Fruit fly (Drosophila melanogaster) whole organism, embryonic: ENCODE measurements around the gene Agpat1.
A peak's percentile ranks its signal among the peaks of the same experiment; 100 is the strongest.

ENCODE experiments used
- CG12219 ChIP-seq: fragments of 200-800 bp; sonication (Bioruptor generic); optimal IDR thresholded peaks from 3 replicates; lab custom pipeline; 2018; ENCODE audit warnings: missing biosample characterization, mild to moderate bottlenecking, missing genetic modification characterization
- CG13424 ChIP-seq: fragments of 200-800 bp; sonication (Bioruptor generic); optimal IDR thresholded peaks from 2 replicates; lab custom pipeline; 2019; ENCODE audit warnings: missing biosample characterization, mild to moderate bottlenecking, missing genetic modification characterization, moderate library complexity
- CG15073 ChIP-seq: fragments of 200-800 bp; sonication (Bioruptor generic); optimal IDR thresholded peaks from 2 replicates; lab custom pipeline; 2016; ENCODE audit warnings: missing biosample characterization, missing genetic modification characterization
- CG1603 ChIP-seq: fragments of 200-800 bp; sonication (Bioruptor generic); optimal IDR thresholded peaks from 2 replicates; lab custom pipeline; 2019; ENCODE audit warnings: missing biosample characterization, mild to moderate bottlenecking, missing genetic modification characterization, moderate library complexity
- CG17568 ChIP-seq: fragments of 200-800 bp; sonication (Bioruptor generic); optimal IDR thresholded peaks from 2 replicates; lab custom pipeline; 2018; ENCODE audit warnings: missing biosample characterization, mild to moderate bottlenecking, missing genetic modification characterization, moderate library complexity
- CG18599 ChIP-seq: fragments of 200-800 bp; sonication (Bioruptor generic); optimal IDR thresholded peaks from 3 replicates; lab custom pipeline; 2017; ENCODE audit warnings: missing biosample characterization, missing genetic modification characterization, mild to moderate bottlenecking, moderate library complexity, missing genetic modification reagents
- CG2678 ChIP-seq: fragments of 200-800 bp; sonication (Bioruptor generic); optimal IDR thresholded peaks from 3 replicates; lab custom pipeline; 2019; ENCODE audit warnings: missing biosample characterization, mild to moderate bottlenecking, missing genetic modification characterization, moderate library complexity
- CG3065 ChIP-seq: fragments of 200-800 bp; sonication (Bioruptor generic); optimal IDR thresholded peaks from 2 replicates; lab custom pipeline; 2016; ENCODE audit warnings: missing biosample characterization, missing genetic modification characterization
- CG32532 ChIP-seq: fragments of 200-800 bp; sonication (Bioruptor generic); IDR thresholded peaks from 2 replicates; pipeline ENCODE4 v1.3.6; 2022; ENCODE audit warnings: missing biosample characterization, missing genetic modification characterization
- CG3281 ChIP-seq: fragments of 200-800 bp; sonication (Bioruptor generic); optimal IDR thresholded peaks from 3 replicates; lab custom pipeline; 2017; ENCODE audit warnings: missing biosample characterization, mild to moderate bottlenecking, missing genetic modification characterization
- CG4404 ChIP-seq: fragments of 200-800 bp; sonication (Bioruptor generic); IDR thresholded peaks from 2 replicates; pipeline ENCODE4 v1.3.6; 2022; ENCODE audit warnings: missing biosample characterization, missing genetic modification characterization
- CG4617 ChIP-seq: fragments of 200-800 bp; sonication (Bioruptor generic); optimal IDR thresholded peaks from 3 replicates; lab custom pipeline; 2016; ENCODE audit warnings: missing biosample characterization, missing genetic modification characterization, borderline replicate concordance
- CG5953 ChIP-seq: fragments of 200-800 bp; sonication (Bioruptor generic); IDR thresholded peaks from 2 replicates; pipeline ENCODE4 v1.3.6; 2022; ENCODE audit warnings: missing biosample characterization, missing genetic modification characterization
- CG7271 ChIP-seq: fragments of 200-800 bp; sonication (Bioruptor generic); optimal IDR thresholded peaks from 2 replicates; lab custom pipeline; 2018; ENCODE audit warnings: missing biosample characterization, mild to moderate bottlenecking, missing genetic modification characterization, moderate library complexity
- Deaf1 ChIP-seq: fragments of 200-800 bp; optimal IDR thresholded peaks from 3 replicates; lab custom pipeline; 2019; ENCODE audit warnings: missing biosample characterization, mild to moderate bottlenecking, missing genetic modification characterization, moderate library complexity
- Dek ChIP-seq: fragments of 200-800 bp; sonication (Bioruptor generic); optimal IDR thresholded peaks from 3 replicates; lab custom pipeline; 2019; ENCODE audit warnings: missing biosample characterization, mild to moderate bottlenecking, missing genetic modification characterization, moderate library complexity
- Doc3 ChIP-seq: fragments of 200-800 bp; sonication (Bioruptor generic); IDR thresholded peaks from 3 replicates; pipeline ENCODE4 v1.3.6; 2022; ENCODE audit warnings: missing biosample characterization, missing genetic modification characterization; ENCODE audit not compliant: partially characterized antibody
- E2f1 ChIP-seq: fragments of 200-800 bp; sonication (Bioruptor generic); IDR thresholded peaks from 2 replicates; pipeline ENCODE4 v1.3.6; 2022; ENCODE audit warnings: missing biosample characterization, missing genetic modification characterization
- E2f2 ChIP-seq: fragments of 200-800 bp; sonication (Bioruptor generic); IDR thresholded peaks from 2 replicates; pipeline ENCODE4 v1.3.6; 2022; ENCODE audit warnings: missing biosample characterization, missing genetic modification characterization
- Fer1 ChIP-seq: fragments of 200-800 bp; sonication (Bioruptor generic); optimal IDR thresholded peaks from 2 replicates; lab custom pipeline; 2017; ENCODE audit warnings: missing biosample characterization, mild to moderate bottlenecking, missing genetic modification characterization
- Gug ChIP-seq: fragments of 200-800 bp; sonication (Bioruptor generic); IDR thresholded peaks from 4 replicates; pipeline ENCODE4 v1.3.6; 2022; ENCODE audit warnings: missing biosample characterization, missing genetic modification characterization
- H2.0 ChIP-seq: fragments of 200-800 bp; sonication (Bioruptor generic); IDR thresholded peaks from 2 replicates; pipeline ENCODE4 v1.3.6; 2022; ENCODE audit warnings: missing biosample characterization, missing genetic modification characterization
- HLH4C ChIP-seq: fragments of 200-800 bp; sonication (Bioruptor generic); IDR thresholded peaks from 3 replicates; pipeline ENCODE4 v1.3.6; 2022; ENCODE audit warnings: missing biosample characterization, missing genetic modification characterization; ENCODE audit not compliant: partially characterized antibody
- Hey ChIP-seq: fragments of 200-800 bp; sonication (Bioruptor generic); optimal IDR thresholded peaks from 3 replicates; lab custom pipeline; 2018; ENCODE audit warnings: missing biosample characterization, mild to moderate bottlenecking, missing genetic modification characterization
- Hr51 ChIP-seq, 2 experiments: fragments of 200-800 bp; sonication (Bioruptor generic); optimal IDR thresholded peaks; 2 replicates in 1 of 2; 3 replicates in 1 of 2; lab custom pipeline; 2016 to 2018; ENCODE audit warnings: missing biosample characterization in 2 of 2, missing genetic modification characterization in 2 of 2, mild to moderate bottlenecking in 1 of 2, moderate library complexity in 1 of 2
- Lpt ChIP-seq: fragments of >200 bp; optimal IDR thresholded peaks from 2 replicates; lab custom pipeline; 2018; ENCODE audit warnings: missing biosample characterization, missing genetic modification characterization
- MBD-R2 ChIP-seq: fragments of 200-800 bp; sonication (Bioruptor generic); IDR thresholded peaks from 2 replicates; pipeline ENCODE4 v1.3.6; 2022; ENCODE audit warnings: missing biosample characterization, missing genetic modification characterization
- Mad ChIP-seq: fragments of 200-800 bp; sonication (Bioruptor generic); optimal IDR thresholded peaks from 2 replicates; lab custom pipeline; 2016; ENCODE audit warnings: missing biosample characterization, missing genetic modification characterization
- NC2α ChIP-seq: fragments of 200-800 bp; sonication (Bioruptor generic); optimal IDR thresholded peaks from 2 replicates; lab custom pipeline; 2016; ENCODE audit warnings: missing biosample characterization, missing genetic modification characterization
- NK7.1 ChIP-seq: fragments of 200-800 bp; sonication (Bioruptor generic); optimal IDR thresholded peaks from 3 replicates; lab custom pipeline; 2016; ENCODE audit warnings: missing biosample characterization, missing genetic modification characterization
- Nf-YB ChIP-seq: fragments of 200-800 bp; sonication (Bioruptor generic); optimal IDR thresholded peaks from 3 replicates; lab custom pipeline; 2019; ENCODE audit warnings: missing biosample characterization, mild to moderate bottlenecking, missing genetic modification characterization, moderate library complexity
- Nf-YC ChIP-seq: fragments of 200-800 bp; optimal IDR thresholded peaks from 3 replicates; lab custom pipeline; 2019; ENCODE audit warnings: missing biosample characterization, mild to moderate bottlenecking, missing genetic modification characterization, moderate library complexity
- Oli ChIP-seq: fragments of 200-800 bp; sonication (Bioruptor generic); optimal IDR thresholded peaks from 2 replicates; lab custom pipeline; 2018; ENCODE audit warnings: missing biosample characterization, mild to moderate bottlenecking, missing genetic modification characterization, moderate library complexity
- Scr ChIP-seq: fragments of 200-800 bp; sonication (Bioruptor generic); IDR thresholded peaks from 2 replicates; pipeline ENCODE4 v1.3.6; 2022; ENCODE audit warnings: missing biosample characterization, missing genetic modification characterization; ENCODE audit not compliant: partially characterized antibody
- ara ChIP-seq: fragments of 200-800 bp; sonication (Bioruptor generic); IDR thresholded peaks from 2 replicates; pipeline ENCODE4 v1.3.6; 2022; ENCODE audit warnings: missing biosample characterization, missing genetic modification characterization
- bsh ChIP-seq, 2 experiments: fragments of 200-800 bp; sonication (Bioruptor generic); optimal IDR thresholded peaks; 2 replicates each; lab custom pipeline; 2017 to 2018; ENCODE audit warnings: mild to moderate bottlenecking in 2 of 2, missing biosample characterization in 2 of 2, missing genetic modification characterization in 2 of 2, moderate library complexity in 1 of 2
- cato ChIP-seq: fragments of 200-800 bp; sonication (Bioruptor generic); optimal IDR thresholded peaks from 2 replicates; lab custom pipeline; 2016; ENCODE audit warnings: missing biosample characterization, missing genetic modification characterization, borderline replicate concordance
- caup ChIP-seq: fragments of 200-800 bp; sonication (Bioruptor generic); optimal IDR thresholded peaks from 3 replicates; lab custom pipeline; 2017; ENCODE audit warnings: missing biosample characterization, mild to moderate bottlenecking, missing genetic modification characterization, moderate library complexity; ENCODE audit not compliant: severe bottlenecking
- gcm ChIP-seq: fragments of 200-800 bp; sonication (Bioruptor generic); optimal IDR thresholded peaks from 2 replicates; lab custom pipeline; 2019; ENCODE audit warnings: missing biosample characterization, mild to moderate bottlenecking, missing genetic modification characterization, moderate library complexity
- gfzf ChIP-seq: fragments of 200-800 bp; sonication (Bioruptor generic); optimal IDR thresholded peaks from 2 replicates; lab custom pipeline; 2016; ENCODE audit warnings: missing biosample characterization, mild to moderate bottlenecking, missing genetic modification characterization, moderate library complexity
- jigr1 ChIP-seq: fragments of 200-800 bp; sonication (Bioruptor generic); IDR thresholded peaks from 3 replicates; pipeline ENCODE4 v1.3.6; 2022; ENCODE audit warnings: missing biosample characterization, missing genetic modification characterization
- ken ChIP-seq: fragments of 200-800 bp; sonication (Bioruptor generic); IDR thresholded peaks from 3 replicates; pipeline ENCODE4 v1.3.6; 2022; ENCODE audit warnings: missing biosample characterization, missing genetic modification characterization
- oc ChIP-seq: fragments of 200-800 bp; sonication (Bioruptor generic); optimal IDR thresholded peaks from 2 replicates; lab custom pipeline; 2018; ENCODE audit warnings: missing biosample characterization, mild to moderate bottlenecking, missing genetic modification characterization, moderate library complexity
- org-1 ChIP-seq: fragments of 200-800 bp; sonication (Bioruptor generic); optimal IDR thresholded peaks from 2 replicates; lab custom pipeline; 2017; ENCODE audit warnings: missing biosample characterization, missing genetic modification characterization
- peb ChIP-seq: fragments of 200-800 bp; sonication (Bioruptor generic); IDR thresholded peaks from 2 replicates; pipeline ENCODE4 v1.3.6; 2022; ENCODE audit warnings: missing biosample characterization, missing genetic modification characterization
- phol ChIP-seq: fragments of 200-800 bp; sonication (Bioruptor generic); optimal IDR thresholded peaks from 3 replicates; lab custom pipeline; 2018; ENCODE audit warnings: missing biosample characterization, mild to moderate bottlenecking, missing genetic modification characterization, moderate library complexity
- pnt ChIP-seq: fragments of 200-800 bp; sonication (Bioruptor generic); optimal IDR thresholded peaks from 3 replicates; lab custom pipeline; 2016; ENCODE audit warnings: missing biosample characterization, missing genetic modification characterization
- shn ChIP-seq: fragments of 200-800 bp; sonication (Bioruptor generic); optimal IDR thresholded peaks from 3 replicates; lab custom pipeline; 2016; ENCODE audit warnings: missing biosample characterization, missing genetic modification characterization
- slbo ChIP-seq: fragments of 200-800 bp; sonication (Bioruptor generic); IDR thresholded peaks from 2 replicates; pipeline ENCODE4 v1.3.6; 2022; ENCODE audit warnings: missing biosample characterization, missing genetic modification characterization
- sob ChIP-seq: fragments of 200-800 bp; sonication (Bioruptor generic); IDR thresholded peaks from 2 replicates; pipeline ENCODE4 v1.3.6; 2022; ENCODE audit warnings: missing biosample characterization, missing genetic modification characterization

The Agpat1 gene

DNA sequence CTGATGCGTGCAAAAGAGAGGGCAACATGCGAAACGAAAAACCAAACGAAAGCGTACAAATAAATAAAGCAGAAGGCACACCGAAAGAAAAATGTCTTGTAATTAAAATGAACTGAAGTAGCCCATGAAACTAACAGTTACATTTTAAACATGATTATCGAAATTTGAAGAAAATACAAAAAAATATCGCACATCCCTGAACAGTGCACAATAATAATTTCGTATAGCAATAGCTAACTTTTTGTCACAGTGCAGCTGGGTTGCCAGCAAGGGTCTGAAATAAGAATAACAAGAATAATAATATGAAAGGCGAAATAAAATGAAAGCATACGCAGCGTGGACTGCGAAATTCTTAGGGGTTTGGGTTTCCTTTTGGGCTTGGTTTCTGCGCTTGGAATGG lies 12.9 kb upstream of the Agpat1 start (continued):
- TF ChIP-seq CG1603 (peak; percentile 98), Lpt (no peak), NC2α (peak; percentile 99), org-1 (GFP tag; lab: Kevin White, UChicago) (peak; percentile 98), CG17568 (peak; percentile 98), CG12219 (GFP tag; lab: Kevin White, UChicago) (peak; percentile 99), Nf-YC (tag; lab: Kevin White, UChicago) (peak; percentile 84), HLH4C (GFP tag; lab: Robert Waterston, UW) (no peak), CG5953 (peak; percentile 97), gcm (peak; percentile 98), slbo (GFP tag; lab: Robert Waterston, UW) (peak; percentile 100), Oli (peak; percentile 99), peb (peak; percentile 98), jigr1 (GFP tag; lab: Robert Waterston, UW) (peak; percentile 98), E2f1 (GFP tag; lab: Robert Waterston, UW) (peak; percentile 99), Hr51 (GFP tag; optimal IDR thresholded peaks at IDR 0.05; lab: Kevin White, UChicago) (peak; percentile 99), CG18599 (GFP tag; lab: Kevin White, UChicago) (peak; percentile 100), ken (GFP tag; lab: Robert Waterston, UW) (peak; percentile 99), CG4404 (GFP tag; lab: Robert Waterston, UW) (peak; percentile 99), Mad (GFP tag; lab: Kevin White, UChicago) (peak; percentile 99), shn (GFP tag; lab: Kevin White, UChicago) (peak; percentile 99), oc (tag; lab: Kevin White, UChicago) (peak; percentile 98), MBD-R2 (peak; percentile 99), E2f2 (GFP tag; lab: Robert Waterston, UW) (peak; percentile 71), caup (GFP tag; lab: Kevin White, UChicago) (peak; percentile 99), Nf-YB (GFP tag; lab: Kevin White, UChicago) (peak; percentile 89), phol (peak; percentile 99), Hey (tag; lab: Kevin White, UChicago) (peak; percentile 82), ara (GFP tag; lab: Robert Waterston, UW) (peak; percentile 99), Doc3 (no peak), sob (GFP tag; lab: Robert Waterston, UW) (peak; percentile 99), H2.0 (GFP tag; lab: Robert Waterston, UW) (peak; percentile 99), Gug (GFP tag; lab: Robert Waterston, UW) (peak; percentile 99), NK7.1 (GFP tag; lab: Kevin White, UChicago) (peak; percentile 99), CG32532 (peak; percentile 100), bsh (GFP tag; optimal IDR thresholded peaks at IDR 0.05; lab: Kevin White, UChicago) (peak; percentile 99 to 100), gfzf (GFP tag; lab: Kevin White, UChicago) (peak; percentile 44), Dek (tag; lab: Kevin White, UChicago) (peak; percentile 99), Deaf1 (peak; percentile 88), cato (GFP tag; lab: Kevin White, UChicago) (peak; percentile 99), Scr (0 out of 2 replicates have a peak, but pooled peaks have one; percentile 26), Fer1 (peak; percentile 99), CG4617 (peak; percentile 99), CG13424 (tag; lab: Kevin White, UChicago) (peak; percentile 98), CG15073 (GFP tag; lab: Kevin White, UChicago) (peak; percentile 92), CG2678 (tag; lab: Kevin White, UChicago) (peak; percentile 98), pnt (GFP tag; lab: Kevin White, UChicago) (peak; percentile 99), CG7271 (peak; percentile 92), CG3065 (GFP tag; lab: Kevin White, UChicago) (peak; percentile 99), CG3281 (GFP tag; lab: Kevin White, UChicago) (peak; percentile 99)
